Worm (Caenorhabditis elegans) whole organism, midembryonic: ENCODE data around the gene lem-4.
A peak's percentile ranks its signal among the peaks of the same experiment; 100 is the strongest.

ENCODE experiments used
- T22C8.4 ChIP-seq: fragments of 200-800 bp; sonication (Bioruptor generic); IDR thresholded peaks from 2 replicates; pipeline ENCODE4 v1.3.6; 2022; ENCODE audit warnings: missing genetic modification characterization, missing compliant biosample characterization
- cog-1 ChIP-seq: sonication (generic microtip); optimal IDR thresholded peaks from 2 replicates; lab custom pipeline; 2016; ENCODE audit warnings: missing genetic modification characterization, missing compliant biosample characterization
- flt-1 ChIP-seq: fragments of 200-800 bp; sonication (Bioruptor generic); IDR thresholded peaks from 2 replicates; pipeline ENCODE4 v1.3.6; 2022; ENCODE audit warnings: missing genetic modification characterization, missing compliant biosample characterization
- klf-2 ChIP-seq: fragments of 200-800 bp; sonication (Bioruptor generic); conservative IDR thresholded peaks from 2 replicates; pipeline ENCODE4 v1.3.6; 2022; ENCODE audit warnings: missing genetic modification reagents, missing genetic modification characterization, missing compliant biosample characterization
- med-1 ChIP-seq: sonication (generic microtip); optimal IDR thresholded peaks from 2 replicates; lab custom pipeline; 2017; ENCODE audit warnings: missing genetic modification characterization, mild to moderate bottlenecking, missing compliant biosample characterization, antibody characterized with exemption, missing genetic modification reagents; ENCODE audit not compliant: insufficient read depth
- ref-1 ChIP-seq: fragments of 200-800 bp; sonication (Bioruptor generic); conservative IDR thresholded peaks from 2 replicates; pipeline ENCODE4 v1.3.6; 2022; ENCODE audit warnings: missing genetic modification reagents, missing genetic modification characterization, missing compliant biosample characterization
- tab-1 ChIP-seq: fragments of 200-800 bp; sonication (Bioruptor generic); IDR thresholded peaks from 2 replicates; pipeline ENCODE4 v1.3.6; 2022; ENCODE audit warnings: missing genetic modification characterization, missing compliant biosample characterization
- ztf-23 ChIP-seq: fragments of 200-800 bp; sonication (Bioruptor generic); IDR thresholded peaks from 2 replicates; pipeline ENCODE4 v1.3.6; 2022; ENCODE audit warnings: missing genetic modification reagents, missing genetic modification characterization, missing compliant biosample characterization
- ztf-29 ChIP-seq: fragments of 200-800 bp; sonication (Bioruptor generic); IDR thresholded peaks from 2 replicates; pipeline ENCODE4 v1.3.6; 2022; ENCODE audit warnings: missing genetic modification reagents, missing genetic modification characterization, missing compliant biosample characterization

The lem-4 gene

ce11 chrIV:854357-855269 lies at the start of gene lem-4, which contains the start of gene Y55F3BR.11:
Gene lem-4, minus strand, starts transcription at chrIV:854780.
Gene Y55F3BR.11, plus strand, starts transcription at chrIV:855219.
- no peak for TF ChIP-seq ztf-29 (GFP tag; lab: Robert Waterston, UW)
- no peak for TF ChIP-seq ztf-23 (GFP tag; lab: Robert Waterston, UW)
- no peak for TF ChIP-seq T22C8.4 (GFP tag; lab: Robert Waterston, UW)
- no peak for TF ChIP-seq klf-2 (GFP tag; lab: Robert Waterston, UW)
- TF ChIP-seq ref-1: no peak
- no peak for TF ChIP-seq flt-1
- TF ChIP-seq cog-1 (tag; lab: Kevin White, UChicago): no peak

- TF ChIP-seq ztf-29 (GFP tag; lab: Robert Waterston, UW) (no peak), flt-1 (peak; percentile 61; the same call in 1 of the 2 replicates), cog-1 (tag; lab: Kevin White, UChicago) (peak; percentile 58), ztf-23 (GFP tag; lab: Robert Waterston, UW) (0 out of 2 replicates have a peak, but pooled peaks have one; percentile 43)
Measured at ce11 chrIV:884707-885394, 30.3 kb upstream of the lem-4 start, which contains the start of gene mak-2. Gene mak-2, plus strand, starts transcription at chrIV:885344.

ce11 chrIV:878634-879033 lies 24.1 kb upstream of the lem-4 start:
- no peak for TF ChIP-seq ref-1

- TF ChIP-seq ztf-23 (GFP tag; lab: Robert Waterston, UW) (no peak), ref-1 (no peak), ztf-29 (GFP tag; lab: Robert Waterston, UW) (no peak), flt-1 (no peak), cog-1 (tag; lab: Kevin White, UChicago) (no peak), klf-2 (GFP tag; lab: Robert Waterston, UW) (no peak), T22C8.4 (GFP tag; lab: Robert Waterston, UW) (no peak)
Measured at ce11 chrIV:874677-875076, 20.1 kb upstream of the lem-4 start, which contains the start of gene Y55F3BR.1. Gene Y55F3BR.1, plus strand, starts transcription at chrIV:874791.

- no peak for TF ChIP-seq ztf-29 (GFP tag; lab: Robert Waterston, UW)
- no peak for TF ChIP-seq cog-1 (tag; lab: Kevin White, UChicago)
- no peak for TF ChIP-seq ref-1
- no peak for TF ChIP-seq klf-2 (GFP tag; lab: Robert Waterston, UW)
- no peak for TF ChIP-seq flt-1
- TF ChIP-seq med-1 (GFP tag; lab: Kevin White, UChicago): no peak
- TF ChIP-seq tab-1: no peak
- no peak for TF ChIP-seq T22C8.4 (GFP tag; lab: Robert Waterston, UW)
- TF ChIP-seq ztf-23 (GFP tag; lab: Robert Waterston, UW): no peak
Measured at ce11 chrIV:873174-873788, 18.7 kb upstream of the lem-4 start.

- no peak for TF ChIP-seq ref-1
- TF ChIP-seq med-1 (GFP tag; lab: Kevin White, UChicago): no peak
- TF ChIP-seq klf-2 (GFP tag; lab: Robert Waterston, UW): no peak
- TF ChIP-seq flt-1: no peak
- TF ChIP-seq tab-1: no peak
- TF ChIP-seq ztf-23 (GFP tag; lab: Robert Waterston, UW): no peak
- TF ChIP-seq ztf-29 (GFP tag; lab: Robert Waterston, UW): no peak
- no peak for TF ChIP-seq cog-1 (tag; lab: Kevin White, UChicago)
- TF ChIP-seq T22C8.4 (GFP tag; lab: Robert Waterston, UW): no peak
Measured at ce11 chrIV:868723-869122, 14.1 kb upstream of the lem-4 start.

- TF ChIP-seq T22C8.4 (GFP tag; lab: Robert Waterston, UW): no peak
- TF ChIP-seq ztf-23 (GFP tag; lab: Robert Waterston, UW): no peak
Measured at ce11 chrIV:866828-867270, 12.3 kb upstream of the lem-4 start.

- TF ChIP-seq klf-2 (GFP tag; lab: Robert Waterston, UW) (no peak), med-1 (GFP tag; lab: Kevin White, UChicago) (no peak), cog-1 (tag; lab: Kevin White, UChicago) (no peak), ztf-29 (GFP tag; lab: Robert Waterston, UW) (no peak), flt-1 (no peak)
Measured at ce11 chrIV:860810-861209, 6.2 kb upstream of the lem-4 start.

ce11 chrIV:858630-859029 lies 4.0 kb upstream of the lem-4 start, which contains the start of gene Y55F3BR.2:
Gene Y55F3BR.2, plus strand, starts transcription at chrIV:858930.
- TF ChIP-seq ztf-23 (GFP tag; lab: Robert Waterston, UW) (no peak), cog-1 (tag; lab: Kevin White, UChicago) (no peak), flt-1 (no peak), ztf-29 (GFP tag; lab: Robert Waterston, UW) (no peak), med-1 (GFP tag; lab: Kevin White, UChicago) (no peak), T22C8.4 (GFP tag; lab: Robert Waterston, UW) (no peak), ref-1 (no peak), tab-1 (no peak), klf-2 (GFP tag; lab: Robert Waterston, UW) (no peak)
